Worm (Caenorhabditis elegans) whole organism, L2 larva: ENCODE data around the gene Y34F4.3.

Experiments used
- Y55F3AM.14 ChIP-seq: fragments of 200-800 bp; sonication (Bioruptor generic); optimal IDR thresholded peaks from 2 replicates; lab custom pipeline; 2018; ENCODE audit warnings: mild to moderate bottlenecking, missing genetic modification characterization, missing compliant biosample characterization
- ZK546.5 ChIP-seq: sonication (generic microtip); optimal IDR thresholded peaks from 2 replicates; lab custom pipeline; 2017; ENCODE audit warnings: missing biosample characterization, missing genetic modification characterization
- aly-2 ChIP-seq: fragments of 150-350 bp; optimal IDR thresholded peaks from 2 replicates; lab custom pipeline; 2014; ENCODE audit warnings: missing biosample characterization, missing genetic modification characterization
- elt-3 ChIP-seq: sonication (generic microtip); optimal IDR thresholded peaks from 2 replicates; lab custom pipeline; 2017; ENCODE audit warnings: missing biosample characterization, missing genetic modification characterization
- fos-1 ChIP-seq: fragments of 150-350 bp; optimal IDR thresholded peaks from 2 replicates; lab custom pipeline; 2014; ENCODE audit warnings: missing biosample characterization, missing genetic modification characterization
- mab-5 ChIP-seq: fragments of 150-350 bp; optimal IDR thresholded peaks from 2 replicates; lab custom pipeline; 2014; ENCODE audit warnings: missing biosample characterization, missing genetic modification characterization
- nhr-11 ChIP-seq: fragments of 150-350 bp; optimal IDR thresholded peaks from 2 replicates; lab custom pipeline; 2014; ENCODE audit warnings: missing biosample characterization, missing genetic modification characterization
- nhr-21 ChIP-seq: fragments of 150-350 bp; optimal IDR thresholded peaks from 2 replicates; lab custom pipeline; 2014; ENCODE audit warnings: missing biosample characterization, missing genetic modification characterization
- nhr-237 ChIP-seq: fragments of 150-350 bp; optimal IDR thresholded peaks from 2 replicates; lab custom pipeline; 2014; ENCODE audit warnings: missing biosample characterization, missing genetic modification characterization
- ztf-11 ChIP-seq: sonication (generic microtip); optimal IDR thresholded peaks from 2 replicates; lab custom pipeline; 2017; ENCODE audit warnings: missing biosample characterization, missing genetic modification characterization

DNA sequence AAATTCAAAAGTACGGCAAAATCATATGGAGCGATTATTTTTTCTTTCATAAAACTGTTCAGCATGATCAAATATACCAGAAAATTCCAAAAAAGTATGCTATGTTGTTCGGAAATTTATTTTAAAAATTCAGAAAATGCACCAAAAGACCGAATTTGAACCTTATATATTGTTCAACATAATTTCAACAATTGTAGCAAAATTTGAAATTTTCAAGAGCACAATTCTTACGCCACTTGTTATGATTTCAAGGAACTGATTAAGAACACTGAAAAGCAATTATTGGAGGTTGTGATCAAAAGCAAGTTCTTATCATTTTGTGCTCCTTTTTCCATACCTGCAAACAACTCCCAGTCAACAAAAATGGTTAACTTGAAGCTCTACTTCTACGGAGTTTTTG is 7.9 kb downstream of the Y34F4.3 start, which contains the start of gene clc-27:
- TF ChIP-seq nhr-237 (tag; lab: Kevin White, UChicago) (no peak), ZK546.5 (tag; lab: Kevin White, UChicago) (no peak), Y55F3AM.14 (GFP tag; lab: Kevin White, UChicago) (no peak), ztf-11 (tag; lab: Kevin White, UChicago) (no peak), elt-3 (tag; lab: Kevin White, UChicago) (no peak), mab-5 (tag; lab: Kevin White, UChicago) (no peak), aly-2 (tag; lab: Kevin White, UChicago) (no peak), fos-1 (tag; lab: Kevin White, UChicago) (no peak), nhr-21 (tag; lab: Kevin White, UChicago) (no peak), nhr-11 (tag; lab: Kevin White, UChicago) (no peak)
